Fruit fly (Drosophila melanogaster) whole organism, embryonic: Measurements from ENCODE around the gene CG7715.

Source experiments
- Ada2b ChIP-seq: fragments of 200-800 bp; sonication (Bioruptor generic); IDR thresholded peaks from 2 replicates; pipeline ENCODE4 v1.3.6; 2022; ENCODE audit warnings: missing biosample characterization, missing genetic modification characterization
- Atf-2 ChIP-seq: fragments of 200-800 bp; sonication (Bioruptor generic); optimal IDR thresholded peaks from 2 replicates; lab custom pipeline; 2016; ENCODE audit warnings: missing biosample characterization, missing genetic modification characterization
- BEAF-32 ChIP-seq: fragments of 200-800 bp; sonication (Bioruptor generic); optimal IDR thresholded peaks from 3 replicates; lab custom pipeline; 2017; ENCODE audit warnings: missing biosample characterization, missing genetic modification characterization, mild to moderate bottlenecking, moderate library complexity, missing genetic modification reagents
- Blimp-1 ChIP-seq: fragments of 200-800 bp; sonication (Bioruptor generic); optimal IDR thresholded peaks from 3 replicates; lab custom pipeline; 2018; ENCODE audit warnings: missing biosample characterization, missing genetic modification characterization, mild to moderate bottlenecking, moderate library complexity, missing genetic modification reagents
- CG10431 ChIP-seq: fragments of 200-800 bp; sonication (Bioruptor generic); optimal IDR thresholded peaks from 3 replicates; lab custom pipeline; 2018; ENCODE audit warnings: missing biosample characterization, mild to moderate bottlenecking, missing genetic modification characterization
- CG12071 ChIP-seq: fragments of 200-800 bp; sonication (Bioruptor generic); optimal IDR thresholded peaks from 3 replicates; lab custom pipeline; 2018; ENCODE audit warnings: missing biosample characterization, mild to moderate bottlenecking, missing genetic modification characterization
- CG12104 ChIP-seq: fragments of 200-800 bp; sonication (Bioruptor generic); optimal IDR thresholded peaks from 3 replicates; lab custom pipeline; 2016; ENCODE audit warnings: missing biosample characterization, missing genetic modification characterization
- CG17385 ChIP-seq: fragments of 200-800 bp; sonication (Bioruptor generic); optimal IDR thresholded peaks from 3 replicates; lab custom pipeline; 2018; ENCODE audit warnings: missing biosample characterization, mild to moderate bottlenecking, missing genetic modification characterization
- CG17612 ChIP-seq: fragments of 200-800 bp; sonication (Bioruptor generic); IDR thresholded peaks from 2 replicates; pipeline ENCODE4 v1.3.6; 2022; ENCODE audit warnings: missing biosample characterization, missing genetic modification characterization
- CG2129 ChIP-seq: fragments of 200-800 bp; sonication (Bioruptor generic); IDR thresholded peaks from 2 replicates; pipeline ENCODE4 v1.3.6; 2022; ENCODE audit warnings: missing biosample characterization, missing genetic modification characterization; ENCODE audit not compliant: partially characterized antibody
- CG2889 ChIP-seq: fragments of 200-800 bp; sonication (Bioruptor generic); IDR thresholded peaks from 3 replicates; pipeline ENCODE4 v1.3.6; 2022; ENCODE audit warnings: missing biosample characterization, missing genetic modification characterization
- CG30431 ChIP-seq: fragments of 200-800 bp; sonication (Bioruptor generic); optimal IDR thresholded peaks from 2 replicates; lab custom pipeline; 2017; ENCODE audit warnings: missing biosample characterization, missing genetic modification characterization
- CG31441 ChIP-seq: fragments of 200-800 bp; sonication (Bioruptor generic); IDR thresholded peaks from 2 replicates; pipeline ENCODE4 v1.3.6; 2022; ENCODE audit warnings: missing biosample characterization, missing genetic modification characterization
- CG3163 ChIP-seq: fragments of 200-800 bp; sonication (Bioruptor generic); optimal IDR thresholded peaks from 3 replicates; lab custom pipeline; 2016; ENCODE audit warnings: missing biosample characterization, missing genetic modification characterization
- CG6683 ChIP-seq: fragments of 200-800 bp; sonication (Bioruptor generic); optimal IDR thresholded peaks from 2 replicates; lab custom pipeline; 2017; ENCODE audit warnings: missing biosample characterization, mild to moderate bottlenecking, missing genetic modification characterization, missing genetic modification reagents
- CG7556 ChIP-seq: fragments of 200-800 bp; sonication (Bioruptor generic); optimal IDR thresholded peaks from 2 replicates; lab custom pipeline; 2017; ENCODE audit warnings: missing biosample characterization, mild to moderate bottlenecking, missing genetic modification characterization
- CG7839 ChIP-seq: fragments of 200-800 bp; sonication (Bioruptor generic); optimal IDR thresholded peaks from 3 replicates; lab custom pipeline; 2018; ENCODE audit warnings: missing biosample characterization, mild to moderate bottlenecking, missing genetic modification characterization, moderate library complexity
- CG8924 ChIP-seq: fragments of 200-800 bp; optimal IDR thresholded peaks from 3 replicates; lab custom pipeline; 2019; ENCODE audit warnings: missing biosample characterization, mild to moderate bottlenecking, missing genetic modification characterization, moderate library complexity
- CG9609 ChIP-seq: fragments of 200-800 bp; sonication (Bioruptor generic); optimal IDR thresholded peaks from 3 replicates; lab custom pipeline; 2016; ENCODE audit warnings: missing biosample characterization, missing genetic modification characterization
- CrebB ChIP-seq: fragments of 200-800 bp; sonication (Bioruptor generic); optimal IDR thresholded peaks from 3 replicates; lab custom pipeline; 2018; ENCODE audit warnings: missing biosample characterization, mild to moderate bottlenecking, missing genetic modification characterization
- Hr78 ChIP-seq, 2 experiments: fragments of 200-800 bp in 1 of 2; fragments of >200 bp in 1 of 2; sonication (Bioruptor generic) in 1 of 2; optimal IDR thresholded peaks; 2 replicates each; lab custom pipeline; 2017 to 2019; ENCODE audit warnings: missing biosample characterization in 2 of 2, missing genetic modification characterization in 2 of 2, mild to moderate bottlenecking in 1 of 2, moderate library complexity in 1 of 2
- Lpt ChIP-seq: fragments of >200 bp; optimal IDR thresholded peaks from 2 replicates; lab custom pipeline; 2018; ENCODE audit warnings: missing biosample characterization, missing genetic modification characterization
- Mad ChIP-seq: fragments of 200-800 bp; sonication (Bioruptor generic); optimal IDR thresholded peaks from 2 replicates; lab custom pipeline; 2016; ENCODE audit warnings: missing biosample characterization, missing genetic modification characterization
- Pdp1 ChIP-seq, 2 experiments: fragments of 200-800 bp; sonication (Bioruptor generic); optimal IDR thresholded peaks; 3 replicates each; lab custom pipeline; 2016; ENCODE audit warnings: missing biosample characterization in 2 of 2, missing genetic modification characterization in 2 of 2, mild to moderate bottlenecking in 1 of 2, moderate library complexity in 1 of 2
- Side ChIP-seq: fragments of 200-800 bp; sonication (Bioruptor generic); optimal IDR thresholded peaks from 2 replicates; lab custom pipeline; 2016; ENCODE audit warnings: missing biosample characterization, missing genetic modification characterization
- Sin3A ChIP-seq: fragments of >200 bp; optimal IDR thresholded peaks from 2 replicates; lab custom pipeline; 2018
- az2 ChIP-seq: fragments of 200-800 bp; sonication (Bioruptor generic); optimal IDR thresholded peaks from 3 replicates; lab custom pipeline; 2016; ENCODE audit warnings: missing biosample characterization, missing genetic modification characterization
- cad ChIP-seq: fragments of >200 bp; optimal IDR thresholded peaks from 2 replicates; lab custom pipeline; 2017; ENCODE audit warnings: missing biosample characterization, missing genetic modification characterization
- croc ChIP-seq: fragments of 200-800 bp; sonication (Bioruptor generic); conservative IDR thresholded peaks from 3 replicates; pipeline ENCODE4 v1.3.6; 2022; ENCODE audit warnings: missing biosample characterization, missing genetic modification characterization
- dimm ChIP-seq: fragments of 200-800 bp; sonication (Bioruptor generic); IDR thresholded peaks from 2 replicates; pipeline ENCODE4 v1.3.6; 2022; ENCODE audit warnings: missing biosample characterization, missing genetic modification characterization
- dpn ChIP-seq, 2 experiments: fragments of 200-800 bp; sonication (Bioruptor generic); optimal IDR thresholded peaks; 3 replicates each; lab custom pipeline; 2016; ENCODE audit warnings: missing biosample characterization in 2 of 2, missing genetic modification characterization in 2 of 2
- fd3F ChIP-seq: fragments of 200-800 bp; sonication (Bioruptor generic); optimal IDR thresholded peaks from 2 replicates; lab custom pipeline; 2018; ENCODE audit warnings: missing biosample characterization, mild to moderate bottlenecking, missing genetic modification characterization, moderate library complexity
- fru ChIP-seq: fragments of >200 bp; optimal IDR thresholded peaks from 2 replicates; lab custom pipeline; 2017
- fu2 ChIP-seq: fragments of 200-800 bp; sonication (Bioruptor generic); optimal IDR thresholded peaks from 2 replicates; lab custom pipeline; 2016; ENCODE audit warnings: missing biosample characterization, missing genetic modification characterization
- gcm2 ChIP-seq: fragments of 200-800 bp; sonication (Bioruptor generic); optimal IDR thresholded peaks from 2 replicates; lab custom pipeline; 2016; ENCODE audit warnings: missing biosample characterization, missing genetic modification characterization
- gro ChIP-seq: fragments of 200-800 bp; sonication (Bioruptor generic); optimal IDR thresholded peaks from 2 replicates; lab custom pipeline; 2016; ENCODE audit warnings: missing biosample characterization, missing genetic modification characterization
- hbn ChIP-seq: fragments of 200-800 bp; sonication (Bioruptor generic); IDR thresholded peaks from 2 replicates; pipeline ENCODE4 v1.3.6; 2022; ENCODE audit warnings: missing biosample characterization, missing genetic modification characterization; ENCODE audit not compliant: partially characterized antibody
- nmo ChIP-seq: fragments of 200-800 bp; sonication (Bioruptor generic); optimal IDR thresholded peaks from 2 replicates; lab custom pipeline; 2018; ENCODE audit warnings: missing biosample characterization, mild to moderate bottlenecking, missing genetic modification characterization, moderate library complexity
- p53 ChIP-seq: fragments of 200-800 bp; sonication (Bioruptor generic); optimal IDR thresholded peaks from 2 replicates; lab custom pipeline; 2016; ENCODE audit warnings: missing biosample characterization, missing genetic modification characterization
- prd ChIP-seq, 3 experiments: fragments of >200 bp in 2 of 3; fragments of 200-800 bp in 1 of 3; sonication (Bioruptor generic) in 1 of 3; optimal IDR thresholded peaks in 2 of 3; IDR thresholded peaks in 1 of 3; 2 replicates in 2 of 3; 3 replicates in 1 of 3; pipeline versions ENCODE4 v1.3.6 to Lab custom; 2017 to 2022; ENCODE audit warnings: missing biosample characterization in 1 of 3, missing genetic modification characterization in 1 of 3
- sisA ChIP-seq: fragments of 200-800 bp; sonication (Bioruptor generic); IDR thresholded peaks from 2 replicates; pipeline ENCODE4 v1.3.6; 2022; ENCODE audit warnings: missing biosample characterization, missing genetic modification characterization
- slou ChIP-seq: fragments of 200-800 bp; sonication (Bioruptor generic); optimal IDR thresholded peaks from 3 replicates; lab custom pipeline; 2016; ENCODE audit warnings: missing biosample characterization, missing genetic modification characterization
- slp2 ChIP-seq: fragments of 200-800 bp; sonication (Bioruptor generic); optimal IDR thresholded peaks from 2 replicates; lab custom pipeline; 2016; ENCODE audit warnings: missing biosample characterization, missing genetic modification characterization
- sqz ChIP-seq: fragments of 200-800 bp; sonication (Bioruptor generic); optimal IDR thresholded peaks from 3 replicates; lab custom pipeline; 2018; ENCODE audit warnings: missing biosample characterization, mild to moderate bottlenecking, missing genetic modification characterization
- stc ChIP-seq: fragments of 200-800 bp; sonication (Bioruptor generic); IDR thresholded peaks from 2 replicates; pipeline ENCODE4 v1.3.6; 2022; ENCODE audit warnings: missing biosample characterization, missing genetic modification characterization
- stwl ChIP-seq: fragments of 200-800 bp; sonication (Bioruptor generic); optimal IDR thresholded peaks from 3 replicates; lab custom pipeline; 2018; ENCODE audit warnings: missing biosample characterization, mild to moderate bottlenecking, missing genetic modification characterization, moderate library complexity
- tin ChIP-seq: fragments of 200-800 bp; sonication (Bioruptor generic); optimal IDR thresholded peaks from 3 replicates; lab custom pipeline; 2016; ENCODE audit warnings: missing biosample characterization, missing genetic modification characterization
- tup ChIP-seq: fragments of 200-800 bp; sonication (Bioruptor generic); optimal IDR thresholded peaks from 2 replicates; lab custom pipeline; 2016; ENCODE audit warnings: missing biosample characterization, mild to moderate bottlenecking, missing genetic modification characterization, moderate library complexity
- unc-4 ChIP-seq: fragments of 200-800 bp; sonication (Bioruptor generic); IDR thresholded peaks from 2 replicates; pipeline ENCODE4 v1.3.6; 2022; ENCODE audit warnings: missing biosample characterization, missing genetic modification characterization; ENCODE audit not compliant: partially characterized antibody
- zfh1 ChIP-seq: fragments of 200-800 bp; sonication (Bioruptor generic); IDR thresholded peaks from 3 replicates; pipeline ENCODE4 v1.3.6; 2022; ENCODE audit warnings: missing biosample characterization, missing genetic modification characterization

Gene CG7715

DNA sequence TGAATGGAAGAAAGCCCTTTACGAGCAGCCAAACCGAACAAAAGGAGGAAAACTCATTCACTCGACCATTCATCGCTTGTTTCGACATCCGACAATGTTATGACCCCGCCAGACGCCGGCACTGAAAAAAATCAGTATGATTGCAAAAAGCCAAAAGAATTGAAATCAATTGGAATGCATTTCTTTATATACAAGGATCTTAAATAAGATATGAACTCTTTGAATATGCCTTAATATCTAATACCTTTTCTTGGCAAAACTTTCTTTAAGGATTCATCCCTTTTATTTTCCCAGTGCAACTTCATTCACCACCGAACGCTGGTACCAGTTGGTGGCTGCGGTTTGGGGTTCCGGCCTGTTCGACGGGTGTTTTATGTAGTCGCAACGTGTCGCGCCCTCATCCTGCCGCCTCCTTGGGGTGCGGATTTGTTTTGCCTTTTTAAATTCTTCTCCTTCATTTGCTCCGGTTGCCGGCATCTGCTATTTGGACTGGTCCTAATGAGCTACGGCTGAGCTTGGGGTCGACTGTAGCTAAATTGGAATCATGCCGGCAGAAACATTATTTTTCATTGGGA, 8.4 kb downstream of the CG7715 start (continued):
- TF ChIP-seq CG17612 (no peak), Sin3A (no peak), CG6683 (peak; percentile 89), CG2889 (peak; percentile 69; the same call in 2 of the 3 replicates), CG8924 (tag; lab: Kevin White, UChicago) (peak; percentile 90), Side (peak; percentile 81), tin (peak; percentile 78), CG31441 (GFP tag; lab: Robert Waterston, UW) (peak; percentile 89), sisA (peak; percentile 84), CG10431 (GFP tag; lab: Kevin White, UChicago) (peak; percentile 61), CG2129 (no peak), CG7839 (tag; lab: Kevin White, UChicago) (peak; percentile 91), CG17385 (GFP tag; lab: Kevin White, UChicago) (peak; percentile 86), CG7556 (GFP tag; lab: Kevin White, UChicago) (peak; percentile 95), p53 (GFP tag; lab: Kevin White, UChicago) (peak; percentile 49), gcm2 (GFP tag; lab: Kevin White, UChicago) (peak; percentile 40), fd3F (GFP tag; lab: Kevin White, UChicago) (peak; percentile 78), slp2 (peak; percentile 58), unc-4 (GFP tag; lab: Robert Waterston, UW) (no peak), stwl (tag; lab: Kevin White, UChicago) (no peak), CG30431 (GFP tag; lab: Kevin White, UChicago) (peak; percentile 55), zfh1 (GFP tag; lab: Robert Waterston, UW) (peak; percentile 89), slou (GFP tag; lab: Kevin White, UChicago) (peak; percentile 83), croc (peak; percentile 73; the same call in 2 of the 3 replicates), nmo (GFP tag; lab: Kevin White, UChicago) (peak; percentile 86), Blimp-1 (peak; percentile 84), Hr78 (GFP tag; optimal IDR thresholded peaks at IDR 0.05; lab: Kevin White, UChicago) (no peak), dimm (GFP tag; lab: Robert Waterston, UW) (peak; percentile 65), prd (optimal IDR thresholded peaks at IDR 0.05; lab: Kevin White, UChicago) (no peak), prd (GFP tag; IDR thresholded peaks at IDR 0.05; lab: Robert Waterston, UW) (peak; percentile 87), CG12071 (GFP tag; lab: Kevin White, UChicago) (peak; percentile 83), fu2 (peak; percentile 73), gro (peak; percentile 89), hbn (GFP tag; lab: Robert Waterston, UW) (no peak), dpn (GFP tag; optimal IDR thresholded peaks at IDR 0.05; lab: Kevin White, UChicago) (peak; percentile 83 to 86), az2 (GFP tag; lab: Kevin White, UChicago) (peak; percentile 76), Pdp1 (GFP tag; optimal IDR thresholded peaks at IDR 0.05; lab: Kevin White, UChicago) (peak in 1 of 2 experiments; percentile 83), Mad (peak; percentile 72), cad (GFP tag; lab: Kevin White, UChicago) (no peak), CrebB (tag; lab: Kevin White, UChicago) (peak; percentile 85), CG12104 (peak; percentile 70), fru (lab: Kevin White, UChicago) (no peak), Ada2b (GFP tag; lab: Robert Waterston, UW) (peak; percentile 82; the same call in 1 of the 2 replicates), Atf-2 (GFP tag; lab: Kevin White, UChicago) (peak; percentile 67), stc (peak; percentile 78), CG9609 (GFP tag; lab: Kevin White, UChicago) (peak; percentile 71), BEAF-32 (GFP tag; lab: Kevin White, UChicago) (no peak), tup (peak; percentile 59), CG3163 (peak; percentile 63), Lpt (GFP tag; lab: Kevin White, UChicago) (no peak), sqz (GFP tag; lab: Kevin White, UChicago) (peak; percentile 75)
